Worm (Caenorhabditis elegans): ENCODE results near the gene Y51B9A.8.

The Y51B9A.8 gene

DNA sequence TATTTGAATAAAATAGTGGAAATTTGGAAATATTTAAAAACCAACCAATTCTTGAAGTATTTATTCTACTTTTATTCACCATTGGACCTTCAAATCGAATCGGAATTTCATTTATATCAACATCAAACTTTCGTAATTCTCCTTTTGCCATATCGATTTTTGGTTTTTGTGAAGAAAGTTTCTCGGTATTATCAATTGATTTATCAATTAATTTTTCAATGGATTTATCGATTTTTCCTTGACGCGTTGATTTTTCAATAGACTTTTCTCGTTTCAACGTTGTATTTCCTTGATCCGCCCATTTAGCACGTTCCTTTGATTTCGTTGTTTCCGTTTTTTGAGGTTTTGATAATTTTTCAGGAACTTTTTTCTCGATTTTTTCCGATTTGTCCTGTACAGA lies 29.3 kb upstream of the Y51B9A.8 start:
- no peak for TF ChIP-seq nhr-232 (tag; optimal IDR thresholded peaks at IDR 0.05)
- no peak for TF ChIP-seq tbx-7 (tag; optimal IDR thresholded peaks at IDR 0.05)
- TF ChIP-seq ceh-22 (tag; optimal IDR thresholded peaks at IDR 0.05): no peak
- no peak for TF ChIP-seq ref-2 (tag; optimal IDR thresholded peaks at IDR 0.05)
- no peak for TF ChIP-seq pag-3 (tag; optimal IDR thresholded peaks at IDR 0.05; ENCODE audit: borderline replicate concordance)
- TF ChIP-seq pax-1 (tag; optimal IDR thresholded peaks at IDR 0.05): no peak
- TF ChIP-seq hlh-6 (tag; optimal IDR thresholded peaks at IDR 0.05): no peak
- no peak for TF ChIP-seq ahr-1 (tag; optimal IDR thresholded peaks at IDR 0.05)
- no peak for TF ChIP-seq elt-2 (tag; optimal IDR thresholded peaks at IDR 0.05)
- no peak for TF ChIP-seq lim-6 (tag; optimal IDR thresholded peaks at IDR 0.05)
- TF ChIP-seq sox-4 (tag; optimal IDR thresholded peaks at IDR 0.05): no peak
- no peak for TF ChIP-seq pros-1 (tag; optimal IDR thresholded peaks at IDR 0.05)
- no peak for TF ChIP-seq ztf-16 (tag; optimal IDR thresholded peaks at IDR 0.05)

- no peak for TF ChIP-seq ceh-48 (tag; optimal IDR thresholded peaks at IDR 0.05)
- TF ChIP-seq madf-2 (tag; optimal IDR thresholded peaks at IDR 0.05): no peak
- no peak for TF ChIP-seq pqm-1 (tag; optimal IDR thresholded peaks at IDR 0.05)
- TF ChIP-seq sox-4 (tag; optimal IDR thresholded peaks at IDR 0.05): no peak
- no peak for TF ChIP-seq odd-2 (tag; optimal IDR thresholded peaks at IDR 0.05)
- TF ChIP-seq elt-2 (tag; optimal IDR thresholded peaks at IDR 0.05): no peak
- no peak for TF ChIP-seq pha-2 (tag; optimal IDR thresholded peaks at IDR 0.05)
- TF ChIP-seq nhr-11 (tag; optimal IDR thresholded peaks at IDR 0.05): no peak
- TF ChIP-seq ceh-2 (tag; optimal IDR thresholded peaks at IDR 0.05): no peak
- no peak for TF ChIP-seq ceh-18 (tag; optimal IDR thresholded peaks at IDR 0.05)
- no peak for TF ChIP-seq pat-9 (tag; optimal IDR thresholded peaks at IDR 0.05)
- TF ChIP-seq dve-1 (tag; optimal IDR thresholded peaks at IDR 0.05): no peak
- TF ChIP-seq che-1 (tag; optimal IDR thresholded peaks at IDR 0.05): no peak
- no peak for TF ChIP-seq ceh-30 (tag; optimal IDR thresholded peaks at IDR 0.05)
- no peak for TF ChIP-seq lim-6 (tag; optimal IDR thresholded peaks at IDR 0.05)
- TF ChIP-seq Y22D7AL.16 (tag; optimal IDR thresholded peaks at IDR 0.05): no peak
- TF ChIP-seq ceh-19 (GFP tag; optimal IDR thresholded peaks at IDR 0.05): no peak
- no peak for TF ChIP-seq ahr-1 (tag; optimal IDR thresholded peaks at IDR 0.05)
- no peak for TF ChIP-seq unc-3 (GFP tag; conservative IDR thresholded peaks at IDR 0.05)
- no peak for TF ChIP-seq unc-3 (tag; optimal IDR thresholded peaks at IDR 0.05)
- no peak for TF ChIP-seq pros-1 (tag; optimal IDR thresholded peaks at IDR 0.05)
Observed at ce11 chrII:9372393-9372792, 26.3 kb upstream of the Y51B9A.8 start, which contains the start of gene C06C3.3. Gene C06C3.3 (minus strand): TSS chrII:9372493.

- no peak for TF ChIP-seq unc-42 (tag; optimal IDR thresholded peaks at IDR 0.05)
- TF ChIP-seq pqm-1 (tag; optimal IDR thresholded peaks at IDR 0.05): no peak
- TF ChIP-seq ceh-31 (tag; optimal IDR thresholded peaks at IDR 0.05): no peak
- TF ChIP-seq C08G9.2 (tag; optimal IDR thresholded peaks at IDR 0.05): no peak
- TF ChIP-seq lim-6 (tag; optimal IDR thresholded peaks at IDR 0.05): no peak
- TF ChIP-seq zip-5 (tag; optimal IDR thresholded peaks at IDR 0.05): no peak
- TF ChIP-seq ceh-22 (tag; optimal IDR thresholded peaks at IDR 0.05): no peak
- no peak for TF ChIP-seq ceh-24 (tag; optimal IDR thresholded peaks at IDR 0.05)
- no peak for TF ChIP-seq sox-4 (tag; optimal IDR thresholded peaks at IDR 0.05)
- no peak for TF ChIP-seq K09A11.1 (tag; optimal IDR thresholded peaks at IDR 0.05; ENCODE audit: insufficient read depth)
- TF ChIP-seq ceh-6 (GFP tag; optimal IDR thresholded peaks at IDR 0.05): no peak
- no peak for TF ChIP-seq tbx-2 (tag; optimal IDR thresholded peaks at IDR 0.05)
- no peak for TF ChIP-seq ttx-3 (tag; optimal IDR thresholded peaks at IDR 0.05)
Observed at ce11 chrII:9372991-9373390, 25.7 kb upstream of the Y51B9A.8 start, which contains the start of gene C06C3.4. Gene C06C3.4 (plus strand): TSS chrII:9373291.

- TF ChIP-seq ceh-18 (tag; optimal IDR thresholded peaks at IDR 0.05): no peak
- no peak for TF ChIP-seq C38D4.7 (GFP tag; optimal IDR thresholded peaks at IDR 0.05)
- TF ChIP-seq nfya-1 (tag; optimal IDR thresholded peaks at IDR 0.05): no peak
- TF ChIP-seq ceh-22 (tag; optimal IDR thresholded peaks at IDR 0.05): no peak
- TF ChIP-seq hlh-13 (GFP tag; optimal IDR thresholded peaks at IDR 0.05): no peak
- no peak for TF ChIP-seq pqm-1 (tag; optimal IDR thresholded peaks at IDR 0.05)
Observed at ce11 chrII:9374807-9375206, 23.8 kb upstream of the Y51B9A.8 start, which contains the start of gene C06C3.12. Gene C06C3.12 (plus strand): TSS chrII:9375107.

Measured in whole organism, late embryonic.